Worm (Caenorhabditis elegans) whole organism, L2 larva: ENCODE data around the gene fbxa-84.

Experiments
- F13H6.1 ChIP-seq: sonication (generic microtip); optimal IDR thresholded peaks from 2 replicates; lab custom pipeline; 2016; ENCODE audit warnings: missing genetic modification characterization, missing compliant biosample characterization
- R02D3.7 ChIP-seq: fragments of 150-350 bp; optimal IDR thresholded peaks from 2 replicates; lab custom pipeline; 2014; ENCODE audit warnings: missing biosample characterization, missing genetic modification characterization
- aly-2 ChIP-seq: fragments of 150-350 bp; optimal IDR thresholded peaks from 2 replicates; lab custom pipeline; 2014; ENCODE audit warnings: missing biosample characterization, missing genetic modification characterization
- ama-1 ChIP-seq: fragments of 150-350 bp; optimal IDR thresholded peaks from 2 replicates; lab custom pipeline; 2018; ENCODE audit warnings: inconsistent platforms
- blmp-1 ChIP-seq: sonication (generic microtip); optimal IDR thresholded peaks from 2 replicates; lab custom pipeline; 2017; ENCODE audit warnings: missing genetic modification characterization, mild to moderate bottlenecking, missing compliant biosample characterization, antibody characterized with exemption, moderate library complexity; ENCODE audit not compliant: insufficient read depth
- ceh-16 ChIP-seq: fragments of 150-350 bp; optimal IDR thresholded peaks from 2 replicates; lab custom pipeline; 2014; ENCODE audit warnings: missing biosample characterization, missing genetic modification characterization
- dmd-4 ChIP-seq: sonication (generic microtip); optimal IDR thresholded peaks from 2 replicates; lab custom pipeline; 2017; ENCODE audit warnings: missing biosample characterization, missing genetic modification characterization
- gmeb-1 ChIP-seq: fragments of 150-350 bp; optimal IDR thresholded peaks from 2 replicates; lab custom pipeline; 2014; ENCODE audit warnings: missing biosample characterization, missing genetic modification characterization
- lin-39 ChIP-seq: fragments of 150-350 bp; optimal IDR thresholded peaks from 2 replicates; lab custom pipeline; 2014; ENCODE audit warnings: missing biosample characterization, missing genetic modification reagents, missing genetic modification characterization
- lsy-2 ChIP-seq, 2 experiments: fragments of 150-350 bp in 1 of 2; sonication (generic microtip) in 1 of 2; optimal IDR thresholded peaks; 2 replicates each; lab custom pipeline; 2014 to 2017; ENCODE audit warnings: missing biosample characterization in 2 of 2, missing genetic modification characterization in 2 of 2
- mab-5 ChIP-seq: fragments of 150-350 bp; optimal IDR thresholded peaks from 2 replicates; lab custom pipeline; 2014; ENCODE audit warnings: missing biosample characterization, missing genetic modification characterization
- mbf-1 ChIP-seq: sonication (generic microtip); optimal IDR thresholded peaks from 2 replicates; lab custom pipeline; 2017; ENCODE audit warnings: missing biosample characterization, missing genetic modification characterization
- nhr-11 ChIP-seq: fragments of 150-350 bp; optimal IDR thresholded peaks from 2 replicates; lab custom pipeline; 2014; ENCODE audit warnings: missing biosample characterization, missing genetic modification characterization
- nhr-12 ChIP-seq: fragments of 150-350 bp; optimal IDR thresholded peaks from 2 replicates; lab custom pipeline; 2014; ENCODE audit warnings: missing biosample characterization, missing genetic modification characterization
- nhr-129 ChIP-seq: fragments of 150-350 bp; optimal IDR thresholded peaks from 2 replicates; lab custom pipeline; 2014; ENCODE audit warnings: missing biosample characterization, missing genetic modification characterization
- nhr-21 ChIP-seq: fragments of 150-350 bp; optimal IDR thresholded peaks from 2 replicates; lab custom pipeline; 2014; ENCODE audit warnings: missing biosample characterization, missing genetic modification characterization
- nhr-23 ChIP-seq: fragments of 150-350 bp; optimal IDR thresholded peaks from 2 replicates; lab custom pipeline; 2014; ENCODE audit warnings: missing biosample characterization, missing genetic modification reagents, missing genetic modification characterization
- nhr-237 ChIP-seq: fragments of 150-350 bp; optimal IDR thresholded peaks from 2 replicates; lab custom pipeline; 2014; ENCODE audit warnings: missing biosample characterization, missing genetic modification characterization
- nhr-25 ChIP-seq: fragments of 150-350 bp; sonication (generic microtip); optimal IDR thresholded peaks from 3 replicates; lab custom pipeline; 2014; ENCODE audit warnings: missing biosample characterization, missing genetic modification characterization
- nhr-77 ChIP-seq: fragments of 150-350 bp; optimal IDR thresholded peaks from 2 replicates; lab custom pipeline; 2014; ENCODE audit warnings: missing biosample characterization, missing genetic modification characterization
- peb-1 ChIP-seq: fragments of 150-350 bp; optimal IDR thresholded peaks from 2 replicates; lab custom pipeline; 2014; ENCODE audit warnings: missing biosample characterization, missing genetic modification characterization
- skn-1 ChIP-seq: sonication (generic microtip); optimal IDR thresholded peaks from 2 replicates; lab custom pipeline; 2017; ENCODE audit warnings: missing biosample characterization, missing genetic modification characterization
- snpc-4 ChIP-seq: fragments of 150-350 bp; optimal IDR thresholded peaks from 2 replicates; lab custom pipeline; 2014; ENCODE audit warnings: missing biosample characterization, missing genetic modification characterization
- unc-39 ChIP-seq: fragments of 150-350 bp; optimal IDR thresholded peaks from 2 replicates; lab custom pipeline; 2014; ENCODE audit warnings: missing biosample characterization, missing genetic modification characterization
- unc-55 ChIP-seq: fragments of 150-350 bp; sonication (generic microtip); optimal IDR thresholded peaks from 3 replicates; lab custom pipeline; 2014; ENCODE audit warnings: missing biosample characterization, missing genetic modification reagents, missing genetic modification characterization
- zag-1 ChIP-seq: fragments of 150-350 bp; optimal IDR thresholded peaks from 2 replicates; lab custom pipeline; 2014; ENCODE audit warnings: missing biosample characterization, missing genetic modification characterization
- ztf-1 ChIP-seq: fragments of 200-800 bp; sonication (Bioruptor generic); conservative IDR thresholded peaks from 2 replicates; pipeline ENCODE4 v1.3.6; 2022; ENCODE audit warnings: missing genetic modification characterization, missing compliant biosample characterization

The fbxa-84 gene

ce11 chrV:15162697-15163096 lies 19.5 kb upstream of the fbxa-84 start, which contains the start of gene srz-11:
Gene srz-11 (plus strand): TSS chrV:15163082.
- no peak for TF ChIP-seq nhr-23 (tag; lab: Kevin White, UChicago)

- peak; percentile 13 for TF ChIP-seq nhr-129 (tag; lab: Kevin White, UChicago)
Measured at ce11 chrV:15168018-15168417, 14.2 kb upstream of the fbxa-84 start.

- no peak for TF ChIP-seq nhr-237 (tag; lab: Kevin White, UChicago)
- TF ChIP-seq nhr-11 (tag; lab: Kevin White, UChicago), result no peak
- no peak for TF ChIP-seq lin-39 (tag; lab: Kevin White, UChicago)
- TF ChIP-seq mab-5 (tag; lab: Kevin White, UChicago), result no peak
- no peak for TF ChIP-seq snpc-4 (tag; lab: Kevin White, UChicago)
- TF ChIP-seq zag-1 (tag; lab: Kevin White, UChicago), result no peak
- TF ChIP-seq nhr-12 (tag; lab: Kevin White, UChicago), result no peak
- TF ChIP-seq aly-2 (tag; lab: Kevin White, UChicago), result no peak
- TF ChIP-seq nhr-21, result no peak
- TF ChIP-seq nhr-23 (tag; lab: Kevin White, UChicago), result no peak
- TF ChIP-seq ztf-1 (GFP tag; lab: Robert Waterston, UW), result no peak
- no peak for TF ChIP-seq dmd-4 (tag; lab: Kevin White, UChicago)
- no peak for TF ChIP-seq nhr-77
- TF ChIP-seq ama-1 (lab: Kevin White, UChicago), result no peak
Measured at ce11 chrV:15175459-15175858, 6.8 kb upstream of the fbxa-84 start, which contains the start of gene clec-47. Gene clec-47 (plus strand): TSS chrV:15175759.

- TF ChIP-seq nhr-11 (tag; lab: Kevin White, UChicago), result no peak
- no peak for TF ChIP-seq snpc-4 (tag; lab: Kevin White, UChicago)
- no peak for TF ChIP-seq lin-39 (tag; lab: Kevin White, UChicago)
- TF ChIP-seq, all 48 proteins: peak for 0
Measured at ce11 chrV:15179757-15180156, 2.5 kb upstream of the fbxa-84 start, which contains the start of gene T09F5.10. Gene T09F5.10 (plus strand): TSS chrV:15180057.

ce11 chrV:15181899-15182298 lies 341 bp upstream of the fbxa-84 start:
- no peak for TF ChIP-seq nhr-25 (tag; lab: Kevin White, UChicago)
- no peak for TF ChIP-seq F13H6.1
- no peak for TF ChIP-seq peb-1
- TF ChIP-seq dmd-4 (tag; lab: Kevin White, UChicago), result no peak
- peak; percentile 21 for TF ChIP-seq nhr-21
- TF ChIP-seq mbf-1 (tag; lab: Kevin White, UChicago), result no peak
- TF ChIP-seq unc-55 (GFP tag; lab: Kevin White, UChicago), result no peak
- no peak for TF ChIP-seq gmeb-1 (tag; lab: Kevin White, UChicago)

- TF ChIP-seq blmp-1, result no peak
- TF ChIP-seq aly-2 (tag; lab: Kevin White, UChicago), result no peak
- no peak for TF ChIP-seq ztf-1 (GFP tag; lab: Robert Waterston, UW)
- TF ChIP-seq mab-5 (tag; lab: Kevin White, UChicago), result no peak
- no peak for TF ChIP-seq nhr-129 (tag; lab: Kevin White, UChicago)
- TF ChIP-seq ama-1 (lab: Kevin White, UChicago), result no peak
- TF ChIP-seq skn-1, result no peak
- TF ChIP-seq unc-39 (tag; lab: Kevin White, UChicago), result no peak
- no peak for TF ChIP-seq snpc-4 (tag; lab: Kevin White, UChicago)
- no peak for TF ChIP-seq nhr-12 (tag; lab: Kevin White, UChicago)
- no peak for TF ChIP-seq ceh-16
- no peak for TF ChIP-seq nhr-11 (tag; lab: Kevin White, UChicago)
- TF ChIP-seq nhr-25 (tag; lab: Kevin White, UChicago), result no peak
Measured at ce11 chrV:15184097-15185040, 2.1 kb downstream of the fbxa-84 start, which contains the start of gene Y75B12B.1. Gene Y75B12B.1 (plus strand): TSS chrV:15184699.

- TF ChIP-seq R02D3.7 (tag; lab: Kevin White, UChicago) (no peak), ama-1 (lab: Kevin White, UChicago) (peak; percentile 75), peb-1 (no peak), lsy-2 (tag; optimal IDR thresholded peaks at IDR 0.05; lab: Kevin White, UChicago) (peak in 1 of 2 experiments; percentile 29), unc-55 (GFP tag; lab: Kevin White, UChicago) (no peak), nhr-237 (tag; lab: Kevin White, UChicago) (no peak), F13H6.1 (no peak)
Measured at ce11 chrV:15186259-15186927, 4.2 kb downstream of the fbxa-84 start, which contains the start of gene Y75B12B.3. Gene Y75B12B.3 (minus strand): TSS chrV:15186279.
